Fruit fly (Drosophila melanogaster) Kc167 (cell line): ENCODE results near the gene CG1529.

Experiments used
- Myc ChIP-seq: fragments of >200 bp; optimal IDR thresholded peaks from 2 replicates; lab custom pipeline; 2017; ENCODE audit warnings: missing external identifiers
- h ChIP-seq: fragments of >200 bp; optimal IDR thresholded peaks from 3 replicates; lab custom pipeline; 2018; ENCODE audit warnings: missing external identifiers
- insv ChIP-seq: fragments of >200 bp; optimal IDR thresholded peaks from 3 replicates; lab custom pipeline; 2018; ENCODE audit warnings: missing external identifiers

DNA sequence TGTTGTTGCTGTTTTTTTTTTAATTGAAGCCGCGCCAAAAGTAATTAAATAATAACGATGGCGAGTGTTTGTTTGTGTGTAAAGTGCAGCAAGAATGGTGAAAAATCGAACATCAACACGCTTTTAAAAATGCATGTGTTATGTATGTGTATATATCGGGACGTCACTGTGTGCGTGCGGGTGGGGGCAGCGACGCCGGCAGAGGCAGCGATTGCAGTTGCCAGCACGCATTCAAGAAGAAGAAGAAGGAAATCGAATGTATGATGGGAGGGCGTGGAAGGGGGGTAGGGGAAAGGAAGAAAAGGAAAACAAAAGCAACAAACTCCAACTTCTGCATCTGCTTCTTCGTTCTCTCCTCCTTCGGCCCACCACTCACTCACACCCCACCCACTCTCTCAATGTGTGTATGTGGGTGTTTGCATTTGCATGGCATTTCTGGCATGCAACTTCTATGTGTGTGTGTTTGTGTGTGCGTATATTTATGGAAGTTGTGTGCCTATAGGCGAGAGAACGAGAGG, 23.3 kb upstream of the CG1529 start:
- TF ChIP-seq Myc (lab: Kevin White, UChicago) (no peak), h (no peak), insv (lab: Kevin White, UChicago) (no peak)
